Fruit fly (Drosophila melanogaster): Measurements from ENCODE around the gene CG31810.
A peak's percentile ranks its signal among the peaks of the same experiment; 100 is the strongest.

The CG31810 gene

DNA sequence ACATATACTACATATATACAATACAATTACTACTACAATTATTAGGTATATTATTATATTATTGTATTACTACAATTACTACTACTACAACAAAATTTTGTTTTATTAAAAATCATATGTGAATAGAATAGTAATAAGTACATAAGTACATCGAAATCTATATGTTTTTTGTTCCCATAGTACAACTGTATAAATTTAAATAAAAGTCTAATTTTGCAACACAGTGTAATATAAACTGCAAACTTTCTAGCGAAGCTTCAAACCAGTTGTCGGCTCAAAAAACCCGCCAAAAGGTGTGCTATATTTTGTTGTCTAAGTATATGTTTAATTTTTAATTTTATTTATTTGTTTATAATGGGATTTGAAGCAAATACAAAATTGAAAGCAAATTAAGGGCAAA is 7.4 kb upstream of the CG31810 start (continued):
- TF ChIP-seq Gug (GFP tag; IDR thresholded peaks at IDR 0.05), result no peak
- peak; percentile 16 for TF ChIP-seq stwl (tag; optimal IDR thresholded peaks at IDR 0.05)
- peak; percentile 38 for TF ChIP-seq Ets65A (GFP tag)
- TF ChIP-seq eve (GFP tag; optimal IDR thresholded peaks at IDR 0.05), result no peak
- TF ChIP-seq CG2678 (tag; optimal IDR thresholded peaks at IDR 0.05), result peak; percentile 19
- TF ChIP-seq grau (tag; optimal IDR thresholded peaks at IDR 0.05), result peak; percentile 34

DNA sequence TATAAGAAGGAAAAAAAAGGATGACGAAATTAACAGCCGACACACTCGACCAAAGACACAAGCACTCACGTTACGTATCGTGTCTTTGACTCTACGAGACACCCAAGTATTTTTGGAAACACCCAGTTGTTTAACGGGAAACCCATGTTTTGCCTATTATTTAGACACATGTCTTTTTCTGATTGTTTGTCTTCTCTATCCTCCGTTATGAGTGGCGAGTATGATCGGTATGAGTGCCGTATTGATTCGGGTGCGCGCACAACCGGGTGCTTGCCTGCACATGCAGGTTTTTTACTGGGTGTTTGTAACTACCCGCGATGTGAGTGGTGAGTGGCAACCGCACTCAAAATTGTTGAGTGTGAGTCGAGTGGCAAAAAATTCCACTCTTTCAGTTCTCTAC is 6.9 kb upstream of the CG31810 start:
- TF ChIP-seq lmd (GFP tag; IDR thresholded peaks at IDR 0.05) (no peak), CG11085 (GFP tag; IDR thresholded peaks at IDR 0.05) (no peak), twi (tag; optimal IDR thresholded peaks at IDR 0.05) (peak; percentile 87), CG18262 (tag; optimal IDR thresholded peaks at IDR 0.05) (no peak), Pdp1 (GFP tag; optimal IDR thresholded peaks at IDR 0.05) (no peak), Ets65A (GFP tag) (peak; percentile 78), CG12104 (GFP tag; optimal IDR thresholded peaks at IDR 0.05) (no peak), Med (GFP tag) (peak; percentile 75), vnd (GFP tag; IDR thresholded peaks at IDR 0.05; ENCODE audit: partially characterized antibody) (no peak), CG3163 (GFP tag; optimal IDR thresholded peaks at IDR 0.05) (peak; percentile 21), CG7745 (tag; optimal IDR thresholded peaks at IDR 0.05) (no peak), tll (GFP tag; optimal IDR thresholded peaks at IDR 0.05) (peak in 1 of 2 experiments; percentile 51), CG2202 (tag; optimal IDR thresholded peaks at IDR 0.05) (no peak), CG2199 (GFP tag; IDR thresholded peaks at IDR 0.05) (peak; percentile 98), CTCF (GFP tag; optimal IDR thresholded peaks at IDR 0.05) (no peak), CG15011 (GFP tag; optimal IDR thresholded peaks at IDR 0.05) (no peak), CG17186 (GFP tag; optimal IDR thresholded peaks at IDR 0.05) (no peak), Mes4 (GFP tag; optimal IDR thresholded peaks at IDR 0.05) (no peak), Fer3 (tag; optimal IDR thresholded peaks at IDR 0.05) (no peak), tgo (GFP tag; IDR thresholded peaks at IDR 0.05) (no peak), Ptx1 (GFP tag; IDR thresholded peaks at IDR 0.05) (no peak), CG4617 (GFP tag; optimal IDR thresholded peaks at IDR 0.05; ENCODE audit: borderline replicate concordance) (no peak), nau (GFP tag; optimal IDR thresholded peaks at IDR 0.05) (no peak), gcm2 (GFP tag; optimal IDR thresholded peaks at IDR 0.05) (no peak), pnt (GFP tag; optimal IDR thresholded peaks at IDR 0.05) (no peak), ab (GFP tag; optimal IDR thresholded peaks at IDR 0.05) (no peak), CG10366 (GFP tag; IDR thresholded peaks at IDR 0.05) (peak; percentile 9; the same call in 1 of the 2 replicates), NK7.1 (GFP tag; optimal IDR thresholded peaks at IDR 0.05) (no peak), CG7357 (GFP tag; IDR thresholded peaks at IDR 0.05) (no peak), CG15479 (GFP tag; optimal IDR thresholded peaks at IDR 0.05) (peak; percentile 4), CG9215 (GFP tag; IDR thresholded peaks at IDR 0.05) (no peak), CG10543 (GFP tag; optimal IDR thresholded peaks at IDR 0.05) (no peak), CkIIα-i1 (GFP tag; IDR thresholded peaks at IDR 0.05) (no peak), otp (GFP tag; IDR thresholded peaks at IDR 0.05) (no peak), z (GFP tag; IDR thresholded peaks at IDR 0.05) (peak; percentile 94), CG11456 (GFP tag; IDR thresholded peaks at IDR 0.05) (no peak), CG12071 (GFP tag; optimal IDR thresholded peaks at IDR 0.05) (no peak), CG6654 (GFP tag; optimal IDR thresholded peaks at IDR 0.05) (no peak), CG14050 (GFP tag; IDR thresholded peaks at IDR 0.05) (no peak), ro (GFP tag; IDR thresholded peaks at IDR 0.05) (no peak), CG13287 (GFP tag; IDR thresholded peaks at IDR 0.05; ENCODE audit: partially characterized antibody) (no peak), dan (GFP tag; IDR thresholded peaks at IDR 0.05) (no peak), CG7372 (GFP tag; IDR thresholded peaks at IDR 0.05) (no peak), CG10431 (GFP tag; optimal IDR thresholded peaks at IDR 0.05) (no peak), CG34224 (GFP tag; IDR thresholded peaks at IDR 0.05; ENCODE audit: partially characterized antibody) (no peak), CG8290 (GFP tag; optimal IDR thresholded peaks at IDR 0.05) (no peak), CG8290 (tag; optimal IDR thresholded peaks at IDR 0.05) (peak in 1 of 2 experiments; percentile 9)
